Worm (Caenorhabditis elegans): ENCODE data around the gene nas-16.

DNA sequence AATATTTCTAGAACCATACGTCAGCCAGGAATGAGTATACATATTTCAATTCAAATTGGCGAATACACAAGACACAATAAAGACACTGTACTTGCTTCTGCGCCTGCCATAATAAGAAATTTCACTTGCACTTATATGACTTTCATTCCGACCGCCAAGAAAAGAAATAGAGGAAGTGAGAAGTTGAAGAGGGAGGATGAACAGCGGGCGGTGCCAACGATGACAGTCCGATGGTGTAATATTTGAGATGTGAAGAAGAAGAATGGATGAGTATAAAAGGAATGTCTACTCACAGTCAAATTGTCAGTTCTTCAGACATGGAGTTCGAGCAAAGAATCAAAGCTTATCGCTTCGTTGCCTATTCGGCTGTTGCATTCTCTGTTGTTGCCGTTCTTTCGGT lies 7.1 kb upstream of the nas-16 start, which contains the start of gene col-154:
- no peak for TF ChIP-seq sem-2 (GFP tag; optimal IDR thresholded peaks at IDR 0.05)
- no peak for TF ChIP-seq elt-3 (tag; optimal IDR thresholded peaks at IDR 0.05)
- no peak for TF ChIP-seq lsy-2 (tag; optimal IDR thresholded peaks at IDR 0.05)
- no peak for TF ChIP-seq snpc-4 (tag; optimal IDR thresholded peaks at IDR 0.05)
- TF ChIP-seq tbx-8 (GFP tag; optimal IDR thresholded peaks at IDR 0.05) = no peak
- TF ChIP-seq mab-5 (tag; optimal IDR thresholded peaks at IDR 0.05) = no peak
